Fruit fly (Drosophila melanogaster) S2 (cell line): Measurements from ENCODE around the gene fz.

Experiments
- CG8478 ChIP-seq: fragments of >200 bp; optimal IDR thresholded peaks from 2 replicates; lab custom pipeline; 2018
- CTCF ChIP-seq, 2 experiments: fragments of >200 bp; optimal IDR thresholded peaks; 2 replicates each; lab custom pipeline; 2018

dm6 chr3L:14363103-14363751 lies 89.1 kb downstream of the fz start:
- TF ChIP-seq CTCF (optimal IDR thresholded peaks at IDR 0.05; lab: Kevin White, UChicago) (no peak), CG8478 (lab: Kevin White, UChicago) (no peak)
